Fruit fly (Drosophila melanogaster): ENCODE data around the gene CG10949.

The CG10949 gene

DNA sequence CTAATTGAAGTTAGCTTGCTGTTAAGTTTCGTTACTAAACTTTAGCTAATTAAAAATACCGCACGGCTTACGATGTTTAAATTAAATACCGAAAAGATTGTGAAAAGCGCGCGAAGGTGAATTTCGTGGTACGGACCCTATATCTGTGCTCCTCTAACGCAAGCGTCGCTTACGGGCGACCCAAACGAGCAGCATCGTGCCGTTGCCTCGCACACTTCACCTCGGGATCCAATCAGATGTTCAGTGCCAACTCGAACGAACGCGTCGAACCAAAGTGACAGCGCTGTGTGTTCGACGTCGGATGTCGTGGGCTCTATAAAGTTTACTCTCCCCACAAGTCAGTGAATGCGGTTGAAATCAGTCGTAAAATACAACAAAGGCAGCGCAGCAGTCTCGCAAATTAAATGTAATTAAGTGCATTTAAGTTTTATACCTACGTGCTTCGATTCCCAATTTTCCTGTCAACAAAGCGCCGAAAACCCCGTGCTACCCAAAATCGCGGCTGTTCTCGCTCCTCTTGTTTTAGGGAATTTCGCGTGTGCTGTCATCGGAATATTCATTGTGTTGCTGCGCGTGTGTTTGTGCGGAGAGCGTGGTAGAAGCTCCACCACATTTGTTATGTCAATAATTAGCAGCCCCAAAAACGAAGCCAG, 12.2 kb upstream of the CG10949 start (continued):
- TF ChIP-seq CG17612 (GFP tag; IDR thresholded peaks at IDR 0.05) (no peak), prd (optimal IDR thresholded peaks at IDR 0.05) (no peak), prd (GFP tag; IDR thresholded peaks at IDR 0.05) (no peak), Atf3 (GFP tag; optimal IDR thresholded peaks at IDR 0.05) (no peak), Pdp1 (GFP tag; optimal IDR thresholded peaks at IDR 0.05) (peak in 1 of 2 experiments; percentile 73), nau (GFP tag; optimal IDR thresholded peaks at IDR 0.05) (peak; percentile 42), CG10209 (GFP tag; optimal IDR thresholded peaks at IDR 0.05) (no peak), Asciz (GFP tag; optimal IDR thresholded peaks at IDR 0.05) (no peak), ash1 (GFP tag; optimal IDR thresholded peaks at IDR 0.05) (no peak), fd102C (GFP tag; optimal IDR thresholded peaks at IDR 0.05) (no peak), Hr39 (optimal IDR thresholded peaks at IDR 0.05) (no peak), NK7.1 (GFP tag; optimal IDR thresholded peaks at IDR 0.05) (no peak), cato (GFP tag; optimal IDR thresholded peaks at IDR 0.05; ENCODE audit: borderline replicate concordance) (no peak), chif (GFP tag; optimal IDR thresholded peaks at IDR 0.05) (no peak), CG12769 (tag; optimal IDR thresholded peaks at IDR 0.05) (peak; percentile 67), bowl (GFP tag; IDR thresholded peaks at IDR 0.05) (no peak), pita (GFP tag; optimal IDR thresholded peaks at IDR 0.05) (no peak), sim (GFP tag; IDR thresholded peaks at IDR 0.05) (no peak), CG13624 (GFP tag; optimal IDR thresholded peaks at IDR 0.05) (peak; percentile 1), CG3407 (GFP tag; optimal IDR thresholded peaks at IDR 0.05) (no peak), so (GFP tag; IDR thresholded peaks at IDR 0.05) (no peak), schlank (tag; optimal IDR thresholded peaks at IDR 0.05) (no peak), rib (GFP tag; IDR thresholded peaks at IDR 0.05) (no peak), CG4360 (GFP tag; IDR thresholded peaks at IDR 0.05) (no peak), chinmo (GFP tag; IDR thresholded peaks at IDR 0.05; ENCODE audit: partially characterized antibody) (peak; percentile 68; the same call in 2 of the 4 replicates), CG8089 (GFP tag; optimal IDR thresholded peaks at IDR 0.05) (no peak), Spps (tag; optimal IDR thresholded peaks at IDR 0.05) (no peak), Atf6 (GFP tag; IDR thresholded peaks at IDR 0.05) (0 out of 2 replicates have a peak, but pooled peaks have one; percentile 7), D (optimal IDR thresholded peaks at IDR 0.05) (no peak), D (GFP tag; optimal IDR thresholded peaks at IDR 0.05) (no peak), phol (tag; optimal IDR thresholded peaks at IDR 0.05) (no peak), Ssrp (tag; optimal IDR thresholded peaks at IDR 0.05) (no peak), emc (GFP tag; optimal IDR thresholded peaks at IDR 0.05) (no peak), ac (GFP tag; optimal IDR thresholded peaks at IDR 0.05) (no peak), lov (optimal IDR thresholded peaks at IDR 0.05) (no peak), lov (GFP tag; IDR thresholded peaks at IDR 0.05) (no peak), jumu (GFP tag; optimal IDR thresholded peaks at IDR 0.05) (no peak), Scr (GFP tag; IDR thresholded peaks at IDR 0.05; ENCODE audit: partially characterized antibody) (0 out of 2 replicates have a peak, but pooled peaks have one; percentile 9), cwo (GFP tag; optimal IDR thresholded peaks at IDR 0.05) (no peak), CG7963 (GFP tag; IDR thresholded peaks at IDR 0.05; ENCODE audit: partially characterized antibody) (no peak), tap (tag; optimal IDR thresholded peaks at IDR 0.05) (no peak), nerfin-1 (tag; optimal IDR thresholded peaks at IDR 0.05) (no peak), Usf (GFP tag; optimal IDR thresholded peaks at IDR 0.05) (no peak), Med (GFP tag) (peak; percentile 53), CG6272 (GFP tag; IDR thresholded peaks at IDR 0.05) (no peak), h (optimal IDR thresholded peaks at IDR 0.05) (no peak), CG11085 (GFP tag; IDR thresholded peaks at IDR 0.05) (no peak), CG7271 (tag; optimal IDR thresholded peaks at IDR 0.05) (no peak), ems (GFP tag; optimal IDR thresholded peaks at IDR 0.05) (no peak), Dp (GFP tag; optimal IDR thresholded peaks at IDR 0.05) (peak; percentile 80), CG30431 (GFP tag; optimal IDR thresholded peaks at IDR 0.05) (no peak), CG10321 (GFP tag; IDR thresholded peaks at IDR 0.05) (peak; percentile 97)
